Worm (Caenorhabditis elegans) whole organism, early embryonic: ENCODE measurements around the gene prx-12.

Experiments used
- ama-1 ChIP-seq: fragments of 150-350 bp; optimal IDR thresholded peaks from 2 replicates; lab custom pipeline; 2014
- ets-7 ChIP-seq: sonication (generic microtip); optimal IDR thresholded peaks from 2 replicates; lab custom pipeline; 2016; ENCODE audit warnings: missing genotype, missing genetic modification characterization, missing compliant biosample characterization
- pes-1 ChIP-seq: fragments of 200-800 bp; sonication (Bioruptor generic); IDR thresholded peaks from 2 replicates; pipeline ENCODE4 v1.3.6; 2022; ENCODE audit warnings: missing genetic modification reagents, missing genetic modification characterization, missing compliant biosample characterization

ce11 chrX:11433488-11433887 is 40.4 kb downstream of the prx-12 start, which contains the start of gene hum-4:
- TF ChIP-seq ama-1 (lab: Kevin White, UChicago) = no peak
- no peak for TF ChIP-seq ets-7 (tag; lab: Kevin White, UChicago)
- TF ChIP-seq pes-1 (GFP tag; lab: Robert Waterston, UW) = no peak
